Worm (Caenorhabditis elegans) whole organism, young adult: ENCODE measurements around the gene lys-10.

Experiments used
- B0035.1 ChIP-seq: sonication (generic microtip); optimal IDR thresholded peaks from 2 replicates; lab custom pipeline; 2016; ENCODE audit warnings: missing genetic modification characterization, mild to moderate bottlenecking, missing compliant biosample characterization, missing genotype, missing genetic modification reagents
- B0261.1 ChIP-seq: sonication (generic microtip); optimal IDR thresholded peaks from 2 replicates; lab custom pipeline; 2016; ENCODE audit warnings: mild to moderate bottlenecking, missing genetic modification characterization, moderate library complexity, missing compliant biosample characterization
- C06A6.2 ChIP-seq: fragments of 200-800 bp; sonication (Bioruptor generic); conservative IDR thresholded peaks from 2 replicates; pipeline ENCODE4 v1.3.6; 2022; ENCODE audit warnings: missing genetic modification characterization, missing compliant biosample characterization
- F49E8.2 ChIP-seq: sonication (generic microtip); optimal IDR thresholded peaks from 3 replicates; lab custom pipeline; 2017; ENCODE audit warnings: missing genetic modification characterization, mild to moderate bottlenecking, missing compliant biosample characterization, antibody characterized with exemption, moderate library complexity; ENCODE audit not compliant: insufficient read depth
- F55B11.4 ChIP-seq: sonication (generic microtip); optimal IDR thresholded peaks from 2 replicates; lab custom pipeline; 2016; ENCODE audit warnings: missing compliant biosample characterization, missing genetic modification characterization, borderline replicate concordance; ENCODE audit not compliant: insufficient read depth
- F57A8.1 ChIP-seq: fragments of 200-800 bp; sonication (Bioruptor generic); optimal IDR thresholded peaks from 2 replicates; lab custom pipeline; 2018; ENCODE audit warnings: mild to moderate bottlenecking, missing genetic modification characterization, moderate library complexity, missing compliant biosample characterization
- F57C9.4 ChIP-seq: sonication (generic microtip); optimal IDR thresholded peaks from 2 replicates; lab custom pipeline; 2017; ENCODE audit warnings: mild to moderate bottlenecking, missing genetic modification characterization, missing compliant biosample characterization
- Y53F4B.3 ChIP-seq: fragments of 200-800 bp; sonication (Bioruptor generic); IDR thresholded peaks from 2 replicates; pipeline ENCODE4 v1.3.6; 2022; ENCODE audit warnings: missing genetic modification reagents, missing genetic modification characterization, missing compliant biosample characterization
- Y56A3A.18 ChIP-seq: fragments of 200-800 bp; sonication (Bioruptor generic); IDR thresholded peaks from 2 replicates; pipeline ENCODE4 v1.3.6; 2022; ENCODE audit warnings: missing genetic modification reagents, missing genetic modification characterization, missing compliant biosample characterization
- Y67H2A.10 ChIP-seq: fragments of 200-800 bp; sonication (Bioruptor generic); conservative IDR thresholded peaks from 2 replicates; pipeline ENCODE4 v1.3.6; 2022; ENCODE audit warnings: missing genetic modification reagents, missing genetic modification characterization, missing compliant biosample characterization
- Y79H2A.3 ChIP-seq: fragments of 200-800 bp; sonication (Bioruptor generic); conservative IDR thresholded peaks from 2 replicates; pipeline ENCODE4 v1.3.6; 2022; ENCODE audit warnings: missing genetic modification reagents, missing genetic modification characterization, missing compliant biosample characterization
- Y95B8A.8 ChIP-seq: fragments of 200-800 bp; sonication (Bioruptor generic); IDR thresholded peaks from 2 replicates; pipeline ENCODE4 v1.3.6; 2022; ENCODE audit warnings: missing genetic modification reagents, missing genetic modification characterization, missing compliant biosample characterization
- ZK185.1 ChIP-seq: sonication (generic microtip); optimal IDR thresholded peaks from 2 replicates; lab custom pipeline; 2016; ENCODE audit warnings: mild to moderate bottlenecking, missing genetic modification characterization, missing compliant biosample characterization; ENCODE audit not compliant: poor library complexity, severe bottlenecking
- akir-1 ChIP-seq: fragments of 200-800 bp; sonication (Bioruptor generic); optimal IDR thresholded peaks from 2 replicates; lab custom pipeline; 2018; ENCODE audit warnings: mild to moderate bottlenecking, missing genetic modification characterization, moderate library complexity, missing compliant biosample characterization
- aptf-3 ChIP-seq: fragments of 200-800 bp; sonication (Bioruptor generic); IDR thresholded peaks from 2 replicates; pipeline ENCODE4 v1.3.6; 2022; ENCODE audit warnings: missing genetic modification characterization, missing compliant biosample characterization
- atf-7 ChIP-seq: sonication (generic microtip); optimal IDR thresholded peaks from 2 replicates; lab custom pipeline; 2017; ENCODE audit warnings: mild to moderate bottlenecking, missing genetic modification characterization, missing compliant biosample characterization
- ccch-3 ChIP-seq: fragments of 200-800 bp; sonication (Bioruptor generic); optimal IDR thresholded peaks from 2 replicates; lab custom pipeline; 2018; ENCODE audit warnings: mild to moderate bottlenecking, missing genetic modification characterization, missing compliant biosample characterization
- cebp-2 ChIP-seq: fragments of 200-800 bp; sonication (Bioruptor generic); IDR thresholded peaks from 2 replicates; pipeline ENCODE4 v1.3.6; 2022; ENCODE audit warnings: missing genetic modification characterization, missing compliant biosample characterization
- ceh-100 ChIP-seq: fragments of 200-800 bp; sonication (Bioruptor generic); IDR thresholded peaks from 2 replicates; pipeline ENCODE4 v1.3.6; 2022; ENCODE audit warnings: missing genetic modification reagents, missing genetic modification characterization, missing compliant biosample characterization
- ceh-27 ChIP-seq: fragments of 200-800 bp; sonication (Bioruptor generic); optimal IDR thresholded peaks from 2 replicates; lab custom pipeline; 2018; ENCODE audit warnings: mild to moderate bottlenecking, missing genetic modification characterization, moderate library complexity, missing compliant biosample characterization
- ceh-40 ChIP-seq: fragments of 200-800 bp; sonication (Bioruptor generic); IDR thresholded peaks from 2 replicates; pipeline ENCODE4 v1.3.6; 2022; ENCODE audit warnings: missing genetic modification characterization, missing compliant biosample characterization
- ceh-58 ChIP-seq: fragments of 200-800 bp; sonication (Bioruptor generic); IDR thresholded peaks from 2 replicates; pipeline ENCODE4 v1.3.6; 2022; ENCODE audit warnings: missing genetic modification characterization, missing compliant biosample characterization
- die-1 ChIP-seq: sonication (generic microtip); optimal IDR thresholded peaks from 2 replicates; lab custom pipeline; 2016; ENCODE audit warnings: missing genotype, mild to moderate bottlenecking, missing genetic modification characterization, missing compliant biosample characterization
- dpl-1 ChIP-seq: fragments of 150-350 bp; optimal IDR thresholded peaks from 2 replicates; lab custom pipeline; 2014; ENCODE audit warnings: missing biosample characterization, missing genetic modification reagents, missing genetic modification characterization
- egl-18 ChIP-seq: fragments of 200-800 bp; sonication (Bioruptor generic); IDR thresholded peaks from 2 replicates; pipeline ENCODE4 v1.3.6; 2022; ENCODE audit warnings: missing genetic modification reagents, missing genetic modification characterization, missing compliant biosample characterization
- gei-17 ChIP-seq: fragments of 200-800 bp; sonication (Bioruptor generic); optimal IDR thresholded peaks from 2 replicates; lab custom pipeline; 2018; ENCODE audit warnings: mild to moderate bottlenecking, missing genetic modification characterization, missing compliant biosample characterization
- him-1 ChIP-seq: sonication (generic microtip); optimal IDR thresholded peaks from 2 replicates; lab custom pipeline; 2016; ENCODE audit warnings: missing genotype, missing genetic modification reagents, missing genetic modification characterization, missing compliant biosample characterization
- hlh-12 ChIP-seq: sonication (generic microtip); optimal IDR thresholded peaks from 2 replicates; lab custom pipeline; 2016; ENCODE audit warnings: missing genetic modification characterization, missing compliant biosample characterization
- hmg-20 ChIP-seq: fragments of 200-800 bp; sonication (Bioruptor generic); IDR thresholded peaks from 2 replicates; pipeline ENCODE4 v1.3.6; 2022; ENCODE audit warnings: missing genetic modification reagents, missing genetic modification characterization, missing compliant biosample characterization
- lin-35 ChIP-seq, 3 experiments: fragments of 150-350 bp in 2 of 3; sonication (generic microtip) in 1 of 3; optimal IDR thresholded peaks; 2 replicates each; lab custom pipeline; 2014 to 2018; ENCODE audit warnings: missing biosample characterization in 3 of 3, missing genetic modification characterization in 3 of 3, missing genetic modification reagents in 3 of 3
- lin-40 ChIP-seq: sonication (generic microtip); optimal IDR thresholded peaks from 2 replicates; lab custom pipeline; 2016; ENCODE audit warnings: missing genetic modification characterization, mild to moderate bottlenecking, missing compliant biosample characterization, missing genotype, missing genetic modification reagents
- lin-54 ChIP-seq: fragments of 200-800 bp; sonication (Bioruptor generic); optimal IDR thresholded peaks from 2 replicates; lab custom pipeline; 2018; ENCODE audit warnings: mild to moderate bottlenecking, missing genetic modification characterization, missing compliant biosample characterization
- lir-1 ChIP-seq: fragments of 200-800 bp; sonication (Bioruptor generic); conservative IDR thresholded peaks from 2 replicates; pipeline ENCODE4 v1.3.6; 2022; ENCODE audit warnings: missing genetic modification reagents, missing genetic modification characterization, missing compliant biosample characterization
- madf-10 ChIP-seq: sonication (generic microtip); optimal IDR thresholded peaks from 2 replicates; lab custom pipeline; 2016; ENCODE audit warnings: mild to moderate bottlenecking, missing genetic modification characterization, missing compliant biosample characterization
- madf-3 ChIP-seq: fragments of 200-800 bp; sonication (Bioruptor generic); IDR thresholded peaks from 2 replicates; pipeline ENCODE4 v1.3.6; 2022; ENCODE audit warnings: missing genetic modification reagents, missing genetic modification characterization, missing compliant biosample characterization
- madf-8 ChIP-seq: fragments of 200-800 bp; sonication (Bioruptor generic); conservative IDR thresholded peaks from 2 replicates; pipeline ENCODE4 v1.3.6; 2022; ENCODE audit warnings: missing genetic modification reagents, missing genetic modification characterization, missing compliant biosample characterization
- mxl-1 ChIP-seq: sonication (generic microtip); optimal IDR thresholded peaks from 2 replicates; lab custom pipeline; 2016; ENCODE audit warnings: missing genetic modification characterization, missing compliant biosample characterization
- nfya-1 ChIP-seq: sonication (generic microtip); optimal IDR thresholded peaks from 2 replicates; lab custom pipeline; 2017; ENCODE audit warnings: antibody characterized with exemption, missing compliant biosample characterization, missing genetic modification characterization, borderline replicate concordance; ENCODE audit not compliant: insufficient read depth
- pbrm-1 ChIP-seq: fragments of 200-800 bp; sonication (Bioruptor generic); IDR thresholded peaks from 2 replicates; pipeline ENCODE4 v1.3.6; 2022; ENCODE audit warnings: missing genetic modification reagents, missing genetic modification characterization, missing compliant biosample characterization
- rec-8 ChIP-seq, 2 experiments: sonication (generic microtip); optimal IDR thresholded peaks; 2 replicates each; lab custom pipeline; 2016; ENCODE audit warnings: mild to moderate bottlenecking in 2 of 2, missing genetic modification characterization in 2 of 2, missing genetic modification reagents in 2 of 2, missing genotype in 2 of 2, missing biosample characterization in 1 of 2, missing compliant biosample characterization in 1 of 2, moderate library complexity in 1 of 2
- rpc-1 ChIP-seq, 2 experiments: fragments of 150-350 bp in 1 of 2; sonication (generic microtip) in 1 of 2; optimal IDR thresholded peaks; 2 replicates each; lab custom pipeline; 2014 to 2018; ENCODE audit warnings: missing biosample characterization in 1 of 2, missing genetic modification characterization in 1 of 2, missing genetic modification reagents in 1 of 2, missing genotype in 1 of 2
- snpc-3.4 ChIP-seq: sonication (generic microtip); optimal IDR thresholded peaks from 2 replicates; lab custom pipeline; 2017; ENCODE audit warnings: missing genetic modification characterization, mild to moderate bottlenecking, missing compliant biosample characterization, antibody characterized with exemption, moderate library complexity, missing genotype, missing genetic modification reagents
- snpc-4 ChIP-seq, 5 experiments: fragments of 150-350 bp in 1 of 5; sonication (generic microtip) in 4 of 5; optimal IDR thresholded peaks; 2 replicates each; lab custom pipeline; 2014 to 2018; ENCODE audit warnings: missing genetic modification characterization in 5 of 5, missing biosample characterization in 3 of 5, antibody characterized with exemption in 2 of 5, mild to moderate bottlenecking in 2 of 5, missing compliant biosample characterization in 2 of 5, missing genotype in 2 of 5, moderate library complexity in 2 of 5, missing genetic modification reagents in 1 of 5
- tlf-1 ChIP-seq: fragments of 200-800 bp; sonication (Bioruptor generic); optimal IDR thresholded peaks from 2 replicates; lab custom pipeline; 2018; ENCODE audit warnings: mild to moderate bottlenecking, missing genetic modification characterization, missing compliant biosample characterization
- ztf-26 ChIP-seq: sonication (generic microtip); optimal IDR thresholded peaks from 2 replicates; lab custom pipeline; 2017; ENCODE audit warnings: missing genetic modification characterization, missing compliant biosample characterization
- ztf-6 ChIP-seq: fragments of 200-800 bp; sonication (Bioruptor generic); IDR thresholded peaks from 2 replicates; pipeline ENCODE4 v1.3.6; 2022; ENCODE audit warnings: missing genetic modification reagents, missing genetic modification characterization, missing compliant biosample characterization

The lys-10 gene

ce11 chrIV:8375381-8375780, 42.8 kb downstream of the lys-10 start (continued):
- TF ChIP-seq madf-3 (no peak), cebp-2 (GFP tag; lab: Robert Waterston, UW) (no peak), nfya-1 (tag; lab: Kevin White, UChicago) (no peak), Y56A3A.18 (GFP tag; lab: Robert Waterston, UW) (0 out of 2 replicates have a peak, but pooled peaks have one; percentile 35), hmg-20 (GFP tag; lab: Robert Waterston, UW) (0 out of 2 replicates have a peak, but pooled peaks have one; percentile 37), gei-17 (no peak), F49E8.2 (tag; lab: Kevin White, UChicago) (peak; percentile 57), snpc-4 (GFP tag; optimal IDR thresholded peaks at IDR 0.05; lab: Kevin White, UChicago) (peak; percentile 86), snpc-4 (tag; optimal IDR thresholded peaks at IDR 0.05; lab: Kevin White, UChicago) (peak in 3 of 4 experiments; percentile 70 to 74 (median 71)), C06A6.2 (no peak), lin-54 (GFP tag; lab: Kevin White, UChicago) (peak; percentile 63), Y53F4B.3 (peak; percentile 20; the same call in 1 of the 2 replicates), madf-10 (peak; percentile 56), F55B11.4 (tag; lab: Kevin White, UChicago) (no peak), ceh-40 (GFP tag; lab: Robert Waterston, UW) (no peak), lin-35 (GFP tag; optimal IDR thresholded peaks at IDR 0.05; lab: Kevin White, UChicago) (peak in 1 of 3 experiments; percentile 61), akir-1 (GFP tag; lab: Kevin White, UChicago) (no peak), aptf-3 (GFP tag; lab: Robert Waterston, UW) (0 out of 2 replicates have a peak, but pooled peaks have one; percentile 36), pbrm-1 (peak; percentile 62; the same call in 1 of the 2 replicates), Y79H2A.3 (GFP tag; lab: Robert Waterston, UW) (0 out of 2 replicates have a peak, but pooled peaks have one; percentile 54), ztf-26 (tag; lab: Kevin White, UChicago) (peak; percentile 42), ceh-58 (GFP tag; lab: Robert Waterston, UW) (0 out of 2 replicates have a peak, but pooled peaks have one; percentile 70), ZK185.1 (tag; lab: Kevin White, UChicago) (peak; percentile 85), rpc-1 (optimal IDR thresholded peaks at IDR 0.05; lab: Kevin White, UChicago) (peak; percentile 87), rpc-1 (tag; optimal IDR thresholded peaks at IDR 0.05; lab: Kevin White, UChicago) (peak; percentile 86), snpc-3.4 (tag; lab: Kevin White, UChicago) (peak; percentile 82), F57A8.1 (no peak), ceh-100 (GFP tag; lab: Robert Waterston, UW) (no peak), egl-18 (GFP tag; lab: Robert Waterston, UW) (no peak), dpl-1 (GFP tag; lab: Kevin White, UChicago) (no peak), die-1 (tag; lab: Kevin White, UChicago) (peak; percentile 90), F57C9.4 (tag; lab: Kevin White, UChicago) (no peak), tlf-1 (GFP tag; lab: Kevin White, UChicago) (peak; percentile 24), mxl-1 (peak; percentile 76), Y95B8A.8 (GFP tag; lab: Robert Waterston, UW) (peak; percentile 80), lir-1 (GFP tag; lab: Robert Waterston, UW) (0 out of 2 replicates have a peak, but pooled peaks have one; percentile 45), B0261.1 (peak; percentile 77), ztf-6 (0 out of 2 replicates have a peak, but pooled peaks have one; percentile 48), atf-7 (peak; percentile 31), him-1 (tag; lab: Kevin White, UChicago) (peak; percentile 88), ccch-3 (GFP tag; lab: Kevin White, UChicago) (peak; percentile 50), lin-40 (tag; lab: Kevin White, UChicago) (peak; percentile 64), B0035.1 (tag; lab: Kevin White, UChicago) (peak; percentile 29), madf-8 (GFP tag; lab: Robert Waterston, UW) (0 out of 2 replicates have a peak, but pooled peaks have one; percentile 25), rec-8 (tag; optimal IDR thresholded peaks at IDR 0.05; lab: Kevin White, UChicago) (peak; percentile 51 to 76), Y67H2A.10 (GFP tag; lab: Robert Waterston, UW) (0 out of 2 replicates have a peak, but pooled peaks have one; percentile 43), ceh-27 (GFP tag; lab: Kevin White, UChicago) (peak; percentile 70), hlh-12 (tag; lab: Kevin White, UChicago) (peak; percentile 22)
